Worm (Caenorhabditis elegans): ENCODE measurements around the gene aqp-11.
A peak's percentile ranks its signal among the peaks of the same experiment; 100 is the strongest.

- TF ChIP-seq sptf-1 (tag; optimal IDR thresholded peaks at IDR 0.05) (peak; percentile 33), ces-1 (GFP tag; optimal IDR thresholded peaks at IDR 0.05) (no peak), nhr-12 (tag; optimal IDR thresholded peaks at IDR 0.05) (no peak)
Observed at ce11 chrIII:13713807-13714206, 40.7 kb downstream of the aqp-11 start.

Data from whole organism, mixed stage, embryonic.